Worm (Caenorhabditis elegans): ENCODE data around the gene C46A5.1.
A peak's percentile ranks its signal among the peaks of the same experiment; 100 is the strongest.

The C46A5.1 gene

DNA sequence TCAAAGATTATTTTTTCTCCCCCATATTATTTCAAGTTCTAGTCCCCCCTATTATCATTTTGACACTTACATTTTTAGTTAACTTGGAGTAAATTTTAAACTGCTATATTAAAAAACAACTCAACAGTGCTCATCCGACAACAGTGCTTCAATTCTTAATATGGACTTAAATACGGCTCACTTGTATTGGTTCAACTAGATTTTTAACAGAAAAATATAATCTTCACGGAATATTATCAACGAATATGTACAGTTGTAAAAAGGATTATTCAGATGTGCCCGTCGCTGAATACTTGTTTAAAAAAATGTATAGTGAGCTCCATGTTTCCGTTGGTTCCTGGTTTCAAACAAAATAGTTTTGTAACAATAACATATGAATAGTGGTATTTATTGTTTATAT, 36.6 kb downstream of the C46A5.1 start (continued):
- TF ChIP-seq hrde-1 (tag; optimal IDR thresholded peaks at IDR 0.05; ENCODE audit: borderline replicate concordance) (peak; percentile 94), bed-1 (GFP tag; IDR thresholded peaks at IDR 0.05) (no peak), nhr-179 (tag; optimal IDR thresholded peaks at IDR 0.05) (no peak), ceh-27 (GFP tag; optimal IDR thresholded peaks at IDR 0.05) (no peak), dpl-1 (GFP tag; optimal IDR thresholded peaks at IDR 0.05) (no peak), Y67H2A.10 (GFP tag; conservative IDR thresholded peaks at IDR 0.05) (no peak), lin-35 (GFP tag; optimal IDR thresholded peaks at IDR 0.05) (no peak), bed-2 (GFP tag; IDR thresholded peaks at IDR 0.05) (no peak), mel-28 (tag; optimal IDR thresholded peaks at IDR 0.05; ENCODE audit: borderline replicate concordance) (no peak), lin-54 (GFP tag; optimal IDR thresholded peaks at IDR 0.05) (no peak), Y56A3A.18 (GFP tag; IDR thresholded peaks at IDR 0.05) (0 out of 2 replicates have a peak, but pooled peaks have one; percentile 47), hlh-26 (GFP tag; conservative IDR thresholded peaks at IDR 0.05) (no peak), mxl-1 (tag; optimal IDR thresholded peaks at IDR 0.05) (no peak), rcor-1 (GFP tag; IDR thresholded peaks at IDR 0.05) (no peak), F37B4.10 (GFP tag; IDR thresholded peaks at IDR 0.05) (no peak), cebp-2 (GFP tag; IDR thresholded peaks at IDR 0.05) (no peak), aptf-2 (GFP tag; conservative IDR thresholded peaks at IDR 0.05) (no peak), ccch-3 (GFP tag; optimal IDR thresholded peaks at IDR 0.05) (no peak), nfyb-1 (GFP tag; IDR thresholded peaks at IDR 0.05) (no peak), ceh-40 (GFP tag; IDR thresholded peaks at IDR 0.05) (no peak), sptf-2 (GFP tag; optimal IDR thresholded peaks at IDR 0.05) (no peak), ceh-100 (GFP tag; IDR thresholded peaks at IDR 0.05) (peak; percentile 48), madf-8 (GFP tag; conservative IDR thresholded peaks at IDR 0.05) (no peak), snpc-4 (GFP tag; optimal IDR thresholded peaks at IDR 0.05) (peak; percentile 39), snpc-4 (tag; optimal IDR thresholded peaks at IDR 0.05) (peak in 2 of 4 experiments; percentile 21 to 42), attf-3 (GFP tag; conservative IDR thresholded peaks at IDR 0.05) (no peak), ama-1 (optimal IDR thresholded peaks at IDR 0.05) (no peak), ama-1 (GFP tag; optimal IDR thresholded peaks at IDR 0.05) (peak in 1 of 2 experiments; percentile 94), sdz-38 (tag; optimal IDR thresholded peaks at IDR 0.05) (no peak), ceh-79 (tag; optimal IDR thresholded peaks at IDR 0.05) (no peak), K11D2.4 (GFP tag; IDR thresholded peaks at IDR 0.05) (no peak), F57A8.1 (GFP tag; optimal IDR thresholded peaks at IDR 0.05) (no peak), snpc-1.1 (tag; optimal IDR thresholded peaks at IDR 0.05; ENCODE audit: insufficient read depth) (peak; percentile 52)

DNA sequence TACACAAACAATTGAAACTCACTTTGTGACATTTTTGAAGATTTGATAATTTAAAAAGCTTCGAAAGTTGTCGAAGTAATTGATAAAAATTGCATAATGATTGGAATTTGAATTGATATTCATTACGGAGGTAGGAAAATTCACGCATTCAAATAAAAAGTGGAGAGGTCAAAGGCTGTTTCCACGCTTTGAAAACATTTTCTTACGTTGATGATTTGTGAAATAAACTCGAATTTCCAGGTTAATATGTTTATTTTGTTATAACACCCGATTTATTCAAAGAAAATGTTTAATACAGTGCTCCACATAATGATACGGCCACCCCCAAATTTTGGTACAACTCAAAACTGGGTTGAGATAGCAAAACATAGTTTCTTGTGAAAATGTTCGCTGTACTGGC, 39.5 kb downstream of the C46A5.1 start, which contains the start of gene C33H5.16:
Gene C33H5.16 (minus strand): TSS at position 101 of the 400 bp plus-strand sequence.
- TF ChIP-seq tbx-9 (tag; optimal IDR thresholded peaks at IDR 0.05; ENCODE audit: borderline replicate concordance) (no peak), B0261.1 (tag; optimal IDR thresholded peaks at IDR 0.05) (no peak), zim-3 (tag; optimal IDR thresholded peaks at IDR 0.05) (no peak), madf-8 (GFP tag; conservative IDR thresholded peaks at IDR 0.05) (no peak), F22D6.2 (tag; optimal IDR thresholded peaks at IDR 0.05) (no peak), F33H1.4 (GFP tag; IDR thresholded peaks at IDR 0.05) (no peak)

DNA sequence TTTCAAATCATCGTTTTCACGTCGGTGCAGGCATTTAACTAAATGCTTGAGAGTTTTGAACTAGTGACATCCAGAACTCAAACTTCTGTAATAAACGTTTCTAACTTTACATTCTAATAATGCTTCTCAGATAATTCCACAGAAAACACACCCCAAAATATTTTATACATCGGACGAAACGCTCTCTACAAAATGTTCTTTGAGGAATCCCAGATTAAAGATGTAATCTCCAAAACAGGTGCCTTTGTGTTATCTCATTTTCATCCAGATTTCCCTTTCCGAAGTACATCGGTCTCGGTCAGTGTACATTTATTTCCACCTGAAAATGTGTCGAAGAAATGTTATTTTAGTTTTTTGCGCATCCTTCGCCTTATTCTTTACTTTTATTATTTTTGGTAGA, 41.0 kb downstream of the C46A5.1 start, which contains the start of gene C33H5.2:
Gene C33H5.2 (plus strand): TSS at position 301 of the 400 bp plus-strand sequence.
- TF ChIP-seq unc-62 (GFP tag; optimal IDR thresholded peaks at IDR 0.05) = no peak
- no peak for TF ChIP-seq nhr-120 (GFP tag; IDR thresholded peaks at IDR 0.05)
- TF ChIP-seq snpc-4 (GFP tag; optimal IDR thresholded peaks at IDR 0.05) = no peak
- no peak for TF ChIP-seq snpc-4 (tag; optimal IDR thresholded peaks at IDR 0.05)
- no peak for TF ChIP-seq pha-4 (tag; optimal IDR thresholded peaks at IDR 0.05)
- no peak for TF ChIP-seq sea-2 (GFP tag; IDR thresholded peaks at IDR 0.05)
- no peak for TF ChIP-seq K12H6.12 (tag; optimal IDR thresholded peaks at IDR 0.05)
- TF ChIP-seq madf-3 (GFP tag; IDR thresholded peaks at IDR 0.05) = no peak
- no peak for TF ChIP-seq ceh-58 (GFP tag; IDR thresholded peaks at IDR 0.05)
- no peak for TF ChIP-seq bed-2 (GFP tag; IDR thresholded peaks at IDR 0.05)
- no peak for TF ChIP-seq lin-26 (GFP tag; IDR thresholded peaks at IDR 0.05)
- TF ChIP-seq F23B12.7 (tag; optimal IDR thresholded peaks at IDR 0.05; ENCODE audit: insufficient read depth) = no peak
- no peak for TF ChIP-seq mxl-1 (tag; optimal IDR thresholded peaks at IDR 0.05)
- no peak for TF ChIP-seq ztf-6 (GFP tag; IDR thresholded peaks at IDR 0.05)
- TF ChIP-seq D2030.7 (GFP tag; IDR thresholded peaks at IDR 0.05) = no peak

Measured in whole organism, young adult.